Worm (Caenorhabditis elegans): ENCODE measurements around the gene R11G11.16.

The R11G11.16 gene

ce11 chrV:543169-543568 is 18.2 kb upstream of the R11G11.16 start, which contains the start of gene C14C6.3:
Gene C14C6.3, plus strand, starts transcription at chrV:543469.
- TF ChIP-seq ztf-23 (GFP tag; IDR thresholded peaks at IDR 0.05) (no peak), flt-1 (GFP tag; IDR thresholded peaks at IDR 0.05) (no peak), med-1 (GFP tag; optimal IDR thresholded peaks at IDR 0.05; ENCODE audit: insufficient read depth) (no peak), T22C8.4 (GFP tag; IDR thresholded peaks at IDR 0.05) (no peak), ref-1 (GFP tag; conservative IDR thresholded peaks at IDR 0.05) (no peak), klf-2 (GFP tag; conservative IDR thresholded peaks at IDR 0.05) (no peak), cog-1 (tag; optimal IDR thresholded peaks at IDR 0.05) (no peak), tab-1 (GFP tag; IDR thresholded peaks at IDR 0.05) (no peak), ztf-29 (GFP tag; IDR thresholded peaks at IDR 0.05) (no peak)

ce11 chrV:541470-541869 is 16.5 kb upstream of the R11G11.16 start:
- no peak for TF ChIP-seq ref-1 (GFP tag; conservative IDR thresholded peaks at IDR 0.05)
- TF ChIP-seq klf-2 (GFP tag; conservative IDR thresholded peaks at IDR 0.05): no peak
- no peak for TF ChIP-seq cog-1 (tag; optimal IDR thresholded peaks at IDR 0.05)
- TF ChIP-seq ztf-29 (GFP tag; IDR thresholded peaks at IDR 0.05): no peak
- no peak for TF ChIP-seq T22C8.4 (GFP tag; IDR thresholded peaks at IDR 0.05)

ce11 chrV:539040-539510 is 14.1 kb upstream of the R11G11.16 start, which contains the start of gene nhr-155:
Gene nhr-155, plus strand, starts transcription at chrV:539460.
- TF ChIP-seq med-1 (GFP tag; optimal IDR thresholded peaks at IDR 0.05; ENCODE audit: insufficient read depth) (no peak), T22C8.4 (GFP tag; IDR thresholded peaks at IDR 0.05) (no peak), tab-1 (GFP tag; IDR thresholded peaks at IDR 0.05) (no peak), ref-1 (GFP tag; conservative IDR thresholded peaks at IDR 0.05) (no peak), klf-2 (GFP tag; conservative IDR thresholded peaks at IDR 0.05) (no peak), flt-1 (GFP tag; IDR thresholded peaks at IDR 0.05) (no peak), ztf-29 (GFP tag; IDR thresholded peaks at IDR 0.05) (no peak), ztf-23 (GFP tag; IDR thresholded peaks at IDR 0.05) (no peak), cog-1 (tag; optimal IDR thresholded peaks at IDR 0.05) (no peak)

- TF ChIP-seq T22C8.4 (GFP tag; IDR thresholded peaks at IDR 0.05) (no peak), med-1 (GFP tag; optimal IDR thresholded peaks at IDR 0.05; ENCODE audit: insufficient read depth) (no peak), ztf-23 (GFP tag; IDR thresholded peaks at IDR 0.05) (no peak), tab-1 (GFP tag; IDR thresholded peaks at IDR 0.05) (no peak), ztf-29 (GFP tag; IDR thresholded peaks at IDR 0.05) (no peak), cog-1 (tag; optimal IDR thresholded peaks at IDR 0.05) (no peak), klf-2 (GFP tag; conservative IDR thresholded peaks at IDR 0.05) (no peak)
These were observed 11.6 kb upstream of the R11G11.16 start, which contains the start of gene C14C6.5 for ce11 chrV:536571-536970. Gene C14C6.5, plus strand, starts transcription at chrV:536628.

- TF ChIP-seq klf-2 (GFP tag; conservative IDR thresholded peaks at IDR 0.05): no peak
- TF ChIP-seq ref-1 (GFP tag; conservative IDR thresholded peaks at IDR 0.05): no peak
These were observed 9.2 kb upstream of the R11G11.16 start, which contains the start of gene nhr-132 for ce11 chrV:534176-534575. Gene nhr-132, plus strand, starts transcription at chrV:534446.

- TF ChIP-seq ref-1 (GFP tag; conservative IDR thresholded peaks at IDR 0.05) (no peak), klf-2 (GFP tag; conservative IDR thresholded peaks at IDR 0.05) (no peak), med-1 (GFP tag; optimal IDR thresholded peaks at IDR 0.05; ENCODE audit: insufficient read depth) (no peak), ztf-29 (GFP tag; IDR thresholded peaks at IDR 0.05) (0 out of 2 replicates have a peak, but pooled peaks have one; percentile 10), T22C8.4 (GFP tag; IDR thresholded peaks at IDR 0.05) (no peak), flt-1 (GFP tag; IDR thresholded peaks at IDR 0.05) (no peak), cog-1 (tag; optimal IDR thresholded peaks at IDR 0.05) (peak; percentile 47), tab-1 (GFP tag; IDR thresholded peaks at IDR 0.05) (no peak)
These were observed 7.1 kb upstream of the R11G11.16 start, which contains the start of gene nhr-58 for ce11 chrV:532046-532445. Gene nhr-58, plus strand, starts transcription at chrV:532259.

- no peak for TF ChIP-seq tab-1 (GFP tag; IDR thresholded peaks at IDR 0.05)
- TF ChIP-seq T22C8.4 (GFP tag; IDR thresholded peaks at IDR 0.05): no peak
- TF ChIP-seq ref-1 (GFP tag; conservative IDR thresholded peaks at IDR 0.05): no peak
- TF ChIP-seq cog-1 (tag; optimal IDR thresholded peaks at IDR 0.05): no peak
- no peak for TF ChIP-seq ztf-23 (GFP tag; IDR thresholded peaks at IDR 0.05)
- TF ChIP-seq ztf-29 (GFP tag; IDR thresholded peaks at IDR 0.05): no peak
- TF ChIP-seq flt-1 (GFP tag; IDR thresholded peaks at IDR 0.05): no peak
- no peak for TF ChIP-seq med-1 (GFP tag; optimal IDR thresholded peaks at IDR 0.05; ENCODE audit: insufficient read depth)
These were observed 2.7 kb upstream of the R11G11.16 start, which contains the start of gene srw-108 for ce11 chrV:527602-528001. Gene srw-108, plus strand, starts transcription at chrV:527902.

ce11 chrV:524058-524457 is 882 bp downstream of the R11G11.16 start, which contains the start of gene lipl-3:
Gene lipl-3, minus strand, starts transcription at chrV:524218.
- TF ChIP-seq ztf-29 (GFP tag; IDR thresholded peaks at IDR 0.05): no peak

- no peak for TF ChIP-seq tab-1 (GFP tag; IDR thresholded peaks at IDR 0.05)
- TF ChIP-seq ztf-23 (GFP tag; IDR thresholded peaks at IDR 0.05): no peak
- TF ChIP-seq ztf-29 (GFP tag; IDR thresholded peaks at IDR 0.05): no peak
- TF ChIP-seq med-1 (GFP tag; optimal IDR thresholded peaks at IDR 0.05; ENCODE audit: insufficient read depth): no peak
- TF ChIP-seq klf-2 (GFP tag; conservative IDR thresholded peaks at IDR 0.05): no peak
- no peak for TF ChIP-seq T22C8.4 (GFP tag; IDR thresholded peaks at IDR 0.05)
- TF ChIP-seq ref-1 (GFP tag; conservative IDR thresholded peaks at IDR 0.05): no peak
- TF ChIP-seq flt-1 (GFP tag; IDR thresholded peaks at IDR 0.05): no peak
- no peak for TF ChIP-seq cog-1 (tag; optimal IDR thresholded peaks at IDR 0.05)
These were observed 3.4 kb downstream of the R11G11.16 start, which contains the start of gene srw-107 for ce11 chrV:521517-521916. Gene srw-107, minus strand, starts transcription at chrV:521617.

ce11 chrV:519445-519844 is 5.5 kb downstream of the R11G11.16 start, which contains the start of gene nhr-210:
Gene nhr-210, minus strand, starts transcription at chrV:519545.
- TF ChIP-seq ztf-23 (GFP tag; IDR thresholded peaks at IDR 0.05): no peak
- TF ChIP-seq tab-1 (GFP tag; IDR thresholded peaks at IDR 0.05): no peak
- TF ChIP-seq klf-2 (GFP tag; conservative IDR thresholded peaks at IDR 0.05): no peak
- no peak for TF ChIP-seq ref-1 (GFP tag; conservative IDR thresholded peaks at IDR 0.05)
- no peak for TF ChIP-seq cog-1 (tag; optimal IDR thresholded peaks at IDR 0.05)
- no peak for TF ChIP-seq T22C8.4 (GFP tag; IDR thresholded peaks at IDR 0.05)
- TF ChIP-seq med-1 (GFP tag; optimal IDR thresholded peaks at IDR 0.05; ENCODE audit: insufficient read depth): no peak
- no peak for TF ChIP-seq ztf-29 (GFP tag; IDR thresholded peaks at IDR 0.05)
- no peak for TF ChIP-seq flt-1 (GFP tag; IDR thresholded peaks at IDR 0.05)

Data from whole organism, midembryonic.